Fruit fly (Drosophila melanogaster): ENCODE data around the gene yellow-f2.

Gene yellow-f2

DNA sequence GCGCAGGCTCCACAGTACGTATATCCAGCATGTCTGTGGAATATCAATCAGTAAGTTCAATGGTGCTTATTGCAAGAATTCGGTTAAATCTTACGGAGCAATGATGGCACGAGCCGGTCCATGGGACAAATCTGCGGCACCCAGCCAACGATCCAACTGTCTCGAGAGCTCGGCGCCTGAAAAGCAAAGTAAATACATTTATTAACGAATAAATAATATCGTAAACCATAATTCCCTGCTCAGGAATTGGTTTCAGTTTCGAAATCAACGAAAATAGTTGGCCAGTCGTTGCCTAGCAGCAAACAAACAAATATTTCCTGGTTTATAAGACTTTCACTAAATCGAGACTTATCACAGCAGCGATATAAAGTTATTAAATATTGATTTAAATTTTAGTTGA is 14.6 kb upstream of the yellow-f2 start, which contains the start of gene CG11656:
TSS of gene CG11656 (plus strand) at position 301 of the 400 bp plus-strand sequence.
- TF ChIP-seq Sin3A (optimal IDR thresholded peaks at IDR 0.05) (no peak), h (optimal IDR thresholded peaks at IDR 0.05) (no peak), psq (optimal IDR thresholded peaks at IDR 0.05) (no peak), ttk (optimal IDR thresholded peaks at IDR 0.05) (no peak), Myc (optimal IDR thresholded peaks at IDR 0.05) (no peak), insv (optimal IDR thresholded peaks at IDR 0.05) (no peak)

DNA sequence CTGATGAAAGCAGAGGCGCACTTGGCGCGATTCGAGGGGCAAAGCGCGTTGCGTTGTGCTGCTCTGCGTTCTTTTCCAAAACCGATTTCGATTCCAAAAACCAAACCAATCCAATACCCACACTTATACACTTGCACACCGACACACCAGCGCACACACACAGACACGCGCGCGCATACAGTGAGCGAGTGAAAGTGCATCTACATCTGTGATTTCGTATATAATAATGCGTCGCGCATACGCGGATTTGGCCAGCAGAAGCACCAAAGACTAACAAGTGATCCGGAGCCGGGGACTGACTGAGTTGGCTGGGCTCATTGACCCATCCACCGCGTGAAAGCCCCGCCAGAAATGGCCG is 3.3 kb upstream of the yellow-f2 start:
- no peak for TF ChIP-seq ttk (optimal IDR thresholded peaks at IDR 0.05)
- TF ChIP-seq Sin3A (optimal IDR thresholded peaks at IDR 0.05), result no peak
- no peak for TF ChIP-seq psq (optimal IDR thresholded peaks at IDR 0.05)
- TF ChIP-seq Myc (optimal IDR thresholded peaks at IDR 0.05), result no peak
- no peak for TF ChIP-seq h (optimal IDR thresholded peaks at IDR 0.05)
- no peak for TF ChIP-seq insv (optimal IDR thresholded peaks at IDR 0.05)

DNA sequence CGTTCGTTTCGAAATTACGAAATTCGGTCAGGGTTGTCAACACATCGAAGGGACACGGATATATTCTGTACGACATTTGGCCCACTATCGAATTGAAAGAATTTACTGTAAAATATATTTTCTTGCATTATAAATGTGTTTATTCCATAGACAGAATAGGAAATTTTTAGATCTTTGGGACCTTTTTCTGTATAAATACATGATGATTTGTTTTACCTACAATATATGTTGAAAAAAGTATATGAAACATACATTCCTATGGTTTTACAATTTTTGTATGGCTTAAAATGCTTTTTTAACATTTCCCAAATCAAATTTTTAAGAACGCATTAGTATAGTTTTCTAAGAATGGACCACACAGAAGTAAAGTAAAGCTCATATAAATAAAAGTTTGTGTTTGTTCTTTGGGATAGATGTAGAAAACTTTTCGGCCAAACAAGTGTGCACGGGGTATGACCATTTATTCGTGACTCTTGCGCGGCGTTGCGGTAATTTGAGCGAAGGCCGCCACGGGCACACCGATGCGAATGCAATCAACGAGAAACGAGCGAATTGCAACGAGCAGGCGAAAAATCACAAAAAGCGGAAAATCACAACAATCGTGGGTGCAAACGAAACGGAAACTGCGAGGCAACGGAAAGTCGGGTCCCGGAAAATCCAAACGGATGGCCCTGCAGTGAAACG is 2.7 kb upstream of the yellow-f2 start, which contains the start of the genes CG17327, CG44194 and CG7518:
TSS of gene CG17327 (minus strand) at position 177 of the 684 bp plus-strand sequence.
TSS of gene CG44194 (minus strand) at position 177 of the 684 bp plus-strand sequence.
TSS of gene CG7518 (plus strand) at position 540 of the 684 bp plus-strand sequence.
- TF ChIP-seq Sin3A (optimal IDR thresholded peaks at IDR 0.05) (no peak), insv (optimal IDR thresholded peaks at IDR 0.05) (no peak)

DNA sequence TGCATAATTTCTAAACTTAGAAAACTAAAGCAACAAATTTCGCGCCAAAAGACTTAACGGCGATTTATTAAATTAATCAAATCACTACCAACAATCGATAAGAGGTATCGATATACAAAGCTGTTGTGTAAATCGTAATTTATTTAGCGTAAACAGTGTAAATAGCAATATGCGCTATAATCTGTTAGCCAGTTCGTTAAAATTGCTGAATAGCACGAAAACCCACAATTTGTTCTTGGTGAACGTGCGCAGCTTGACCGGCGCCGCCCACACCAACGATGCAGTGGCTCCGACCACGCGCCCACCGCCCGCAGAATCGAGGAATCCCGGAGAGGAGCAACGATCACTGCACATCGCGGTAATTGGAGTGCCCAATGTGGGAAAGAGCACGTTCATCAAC is 575 bp upstream of the yellow-f2 start, which contains the start of gene CG7488:
TSS of gene CG7488 (plus strand) at position 99 of the 400 bp plus-strand sequence.
- TF ChIP-seq insv (optimal IDR thresholded peaks at IDR 0.05), result no peak
- no peak for TF ChIP-seq psq (optimal IDR thresholded peaks at IDR 0.05)
- TF ChIP-seq ttk (optimal IDR thresholded peaks at IDR 0.05), result no peak
- no peak for TF ChIP-seq Sin3A (optimal IDR thresholded peaks at IDR 0.05)
- no peak for TF ChIP-seq h (optimal IDR thresholded peaks at IDR 0.05)
- TF ChIP-seq Myc (optimal IDR thresholded peaks at IDR 0.05), result no peak

DNA sequence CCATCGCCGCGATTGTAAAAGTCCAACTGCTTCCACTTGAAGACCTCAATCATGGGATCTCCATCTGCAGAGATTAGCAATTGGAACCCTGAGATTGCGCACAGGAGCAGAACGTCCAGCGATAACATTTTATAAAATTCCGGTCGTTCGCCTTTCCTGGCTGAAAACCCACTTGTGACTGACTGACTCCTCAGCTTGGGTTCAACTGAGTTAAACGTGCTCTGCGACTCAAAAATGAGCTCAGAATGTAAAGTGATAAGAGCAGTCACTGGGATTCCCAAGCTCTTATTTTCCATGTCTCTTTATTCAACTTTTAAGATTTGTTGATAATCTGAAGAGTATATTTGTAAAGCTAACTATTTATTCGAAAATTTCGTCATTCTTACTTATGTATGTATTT is 1.9 kb downstream of the yellow-f2 start, which contains the start of gene yellow-f:
TSS of gene yellow-f (minus strand) at position 184 of the 400 bp plus-strand sequence.
- no peak for TF ChIP-seq Sin3A (optimal IDR thresholded peaks at IDR 0.05)
- TF ChIP-seq insv (optimal IDR thresholded peaks at IDR 0.05), result no peak
- TF ChIP-seq Myc (optimal IDR thresholded peaks at IDR 0.05), result no peak
- TF ChIP-seq ttk (optimal IDR thresholded peaks at IDR 0.05), result no peak
- TF ChIP-seq h (optimal IDR thresholded peaks at IDR 0.05), result no peak
- TF ChIP-seq psq (optimal IDR thresholded peaks at IDR 0.05), result no peak

DNA sequence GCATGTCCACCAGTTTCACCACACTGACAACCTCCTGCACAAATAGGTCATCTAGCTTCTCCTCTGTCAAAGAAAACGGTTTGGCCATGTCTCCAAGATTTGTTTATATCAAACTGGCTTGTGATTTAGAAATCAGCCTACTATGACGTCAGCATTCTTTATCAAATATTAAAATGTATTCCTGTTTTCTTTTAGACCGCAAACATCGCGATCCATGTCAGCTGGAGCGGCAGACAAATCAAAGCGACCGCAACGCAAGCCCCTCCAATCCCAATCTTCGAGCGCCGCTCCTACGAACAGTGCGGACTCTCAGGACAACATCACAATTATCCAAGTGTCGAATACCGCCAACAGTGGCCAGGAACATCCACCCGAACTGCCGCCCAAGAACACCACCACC is 6.5 kb downstream of the yellow-f2 start, which contains the start of gene CG14383:
TSS of gene CG14383 (minus strand) at position 101 of the 400 bp plus-strand sequence.
- no peak for TF ChIP-seq psq (optimal IDR thresholded peaks at IDR 0.05)
- no peak for TF ChIP-seq Myc (optimal IDR thresholded peaks at IDR 0.05)
- TF ChIP-seq Sin3A (optimal IDR thresholded peaks at IDR 0.05), result no peak
- no peak for TF ChIP-seq insv (optimal IDR thresholded peaks at IDR 0.05)
- no peak for TF ChIP-seq h (optimal IDR thresholded peaks at IDR 0.05)
- no peak for TF ChIP-seq ttk (optimal IDR thresholded peaks at IDR 0.05)

DNA sequence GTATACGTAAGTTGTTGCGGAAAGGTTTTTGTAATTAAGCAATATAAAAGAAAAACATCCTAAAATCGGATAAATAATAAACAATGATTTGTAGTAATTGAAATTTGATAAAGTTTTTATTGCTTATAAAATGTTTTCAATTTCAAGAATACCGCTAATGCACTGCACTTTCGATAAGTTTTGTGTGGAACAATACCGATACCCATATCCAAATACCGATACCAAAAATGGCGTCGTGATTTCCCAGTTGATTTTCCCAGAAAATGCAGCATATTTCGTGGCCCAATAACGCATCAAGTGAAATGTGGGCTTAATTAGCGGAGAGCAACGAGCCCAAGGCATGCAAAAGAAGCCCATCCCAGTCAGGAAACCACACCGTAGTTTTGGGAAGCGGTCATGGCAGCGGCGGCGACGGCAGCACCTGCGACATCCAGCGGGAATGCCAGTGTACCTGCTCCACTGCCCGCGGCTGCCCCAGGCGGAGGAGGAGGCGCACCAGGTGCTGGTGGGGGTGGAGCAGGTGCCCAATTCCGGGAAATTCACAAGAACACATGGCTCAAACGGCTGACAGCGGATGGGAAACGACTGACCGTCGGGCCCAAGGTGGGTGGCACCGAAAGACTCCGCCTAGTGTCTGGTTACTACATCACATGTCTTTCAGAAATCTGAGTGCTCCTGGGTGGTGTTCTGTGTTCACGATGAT is 9.0 kb downstream of the yellow-f2 start, which contains the start of gene CG31342:
TSS of gene CG31342 (plus strand) at position 214 of the 703 bp plus-strand sequence.
- TF ChIP-seq Myc (optimal IDR thresholded peaks at IDR 0.05) (no peak), h (optimal IDR thresholded peaks at IDR 0.05) (no peak), ttk (optimal IDR thresholded peaks at IDR 0.05) (no peak), psq (optimal IDR thresholded peaks at IDR 0.05) (no peak), insv (optimal IDR thresholded peaks at IDR 0.05) (no peak), Sin3A (optimal IDR thresholded peaks at IDR 0.05) (no peak)

DNA sequence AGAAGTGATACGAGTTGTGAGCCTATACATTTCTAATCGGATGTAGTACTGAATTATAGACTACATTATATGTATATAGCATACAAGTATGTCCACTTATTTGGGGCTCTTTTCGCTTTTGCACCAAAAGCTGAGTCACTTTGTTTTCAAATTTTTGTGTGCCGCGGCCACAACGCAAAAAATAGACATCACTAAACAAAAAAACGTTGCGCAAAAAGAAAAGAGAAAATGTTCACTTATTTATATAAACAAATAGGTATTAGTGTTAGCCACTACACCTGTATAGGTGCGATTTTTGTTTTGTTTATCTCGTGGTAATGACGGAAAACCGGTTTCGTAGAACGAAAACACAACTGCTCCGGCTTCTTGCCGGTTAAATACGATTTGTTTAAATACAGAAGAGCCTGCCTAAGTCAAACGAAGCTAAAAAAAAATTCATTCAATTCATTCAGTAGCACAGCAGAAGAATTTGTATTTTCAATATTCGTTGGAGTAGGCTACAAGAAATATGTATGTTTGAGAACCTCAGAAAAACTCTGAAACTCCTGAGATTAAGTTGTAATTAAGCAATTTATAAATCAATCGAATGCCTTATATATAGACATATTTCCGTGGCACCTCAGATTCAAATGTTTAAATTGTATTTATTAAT is 11.8 kb downstream of the yellow-f2 start:
- no peak for TF ChIP-seq Sin3A (optimal IDR thresholded peaks at IDR 0.05)
- no peak for TF ChIP-seq psq (optimal IDR thresholded peaks at IDR 0.05)
- no peak for TF ChIP-seq ttk (optimal IDR thresholded peaks at IDR 0.05)

DNA sequence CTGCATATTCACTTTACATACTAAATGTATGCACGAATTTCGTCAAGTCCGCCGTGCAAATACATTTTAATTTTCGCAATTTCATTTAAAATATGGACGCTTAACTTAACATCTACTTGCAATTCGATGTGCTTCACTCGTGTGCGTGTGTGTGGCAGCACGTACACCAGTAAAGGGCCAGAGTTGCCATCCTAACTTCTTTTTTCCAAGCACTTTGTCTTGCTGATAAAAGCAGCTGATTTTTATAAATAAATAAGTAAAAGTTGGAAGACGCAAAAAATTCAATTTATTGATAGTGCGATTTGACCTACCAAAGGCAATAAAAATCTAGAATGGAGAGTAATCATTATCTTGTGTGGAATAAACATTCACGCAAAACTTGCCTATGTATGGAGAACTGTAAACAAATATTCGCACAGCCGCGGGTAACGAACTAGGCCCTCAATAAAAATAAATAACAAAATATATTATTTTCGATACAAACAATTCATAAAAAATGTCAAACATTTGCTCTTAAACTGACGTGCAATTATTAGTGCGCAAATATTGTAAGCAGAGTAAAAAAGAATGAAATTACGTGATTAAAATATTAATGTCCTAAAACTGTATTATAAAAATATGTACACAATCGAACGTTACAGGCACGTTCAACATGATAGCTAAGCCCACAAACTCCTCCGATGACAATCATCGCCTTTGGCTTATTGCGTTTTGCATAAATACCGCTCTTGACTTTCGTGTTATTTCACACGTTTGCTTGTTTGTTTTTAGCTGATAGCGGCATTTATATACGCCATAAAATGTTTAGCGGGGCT is 12.6 kb downstream of the yellow-f2 start:
- TF ChIP-seq psq (optimal IDR thresholded peaks at IDR 0.05) (no peak), Sin3A (optimal IDR thresholded peaks at IDR 0.05) (no peak), ttk (optimal IDR thresholded peaks at IDR 0.05) (no peak), Myc (optimal IDR thresholded peaks at IDR 0.05) (no peak), insv (optimal IDR thresholded peaks at IDR 0.05) (no peak), h (optimal IDR thresholded peaks at IDR 0.05) (no peak)

DNA sequence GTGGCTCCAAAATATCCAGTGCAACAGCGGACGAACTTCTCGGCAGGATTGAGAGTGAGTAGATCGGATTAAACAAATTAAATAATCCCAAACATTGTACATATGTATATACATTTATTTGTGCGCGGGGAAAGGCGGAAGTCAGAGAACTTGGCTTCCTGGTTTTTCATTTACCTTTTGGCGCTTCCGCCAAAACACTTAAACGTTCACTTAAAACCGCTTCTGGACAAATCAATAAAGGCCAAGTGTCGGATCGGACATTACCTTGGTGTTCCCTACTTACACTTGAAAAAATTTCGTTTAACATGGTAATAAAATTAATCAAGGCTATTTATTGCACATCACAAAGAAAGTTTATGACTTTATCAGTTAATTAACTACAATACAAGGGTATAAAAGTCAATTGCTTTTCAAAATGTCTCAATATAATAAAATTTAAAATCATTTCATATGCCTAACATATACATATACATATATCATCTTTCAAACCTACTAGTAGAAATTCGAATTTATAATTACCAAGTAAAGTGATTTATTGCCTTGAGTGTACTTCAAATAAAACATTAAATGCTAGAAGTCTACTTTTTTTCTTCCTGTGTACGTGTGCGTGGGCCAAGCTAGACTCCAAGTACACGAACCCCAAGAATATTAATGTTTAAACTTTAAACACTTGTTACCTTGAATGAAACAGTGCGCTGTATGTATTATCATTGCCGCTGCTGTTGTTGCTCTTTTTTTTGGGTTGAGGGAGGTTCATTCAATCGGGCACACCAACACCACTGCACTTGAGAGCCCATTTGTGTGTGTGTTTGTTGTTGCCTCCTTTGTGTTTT is 13.4 kb downstream of the yellow-f2 start:
- no peak for TF ChIP-seq Myc (optimal IDR thresholded peaks at IDR 0.05)
- TF ChIP-seq ttk (optimal IDR thresholded peaks at IDR 0.05), result no peak
- TF ChIP-seq Sin3A (optimal IDR thresholded peaks at IDR 0.05), result no peak
- TF ChIP-seq h (optimal IDR thresholded peaks at IDR 0.05), result no peak
- no peak for TF ChIP-seq psq (optimal IDR thresholded peaks at IDR 0.05)
- TF ChIP-seq insv (optimal IDR thresholded peaks at IDR 0.05), result no peak
